Worm (Caenorhabditis elegans) whole organism, late embryonic: ENCODE measurements around the gene cyh-1.

Experiments
- K09A11.1 ChIP-seq: sonication (generic microtip); optimal IDR thresholded peaks from 2 replicates; lab custom pipeline; 2017; ENCODE audit warnings: antibody characterized with exemption, mild to moderate bottlenecking, missing genetic modification characterization, missing compliant biosample characterization; ENCODE audit not compliant: insufficient read depth
- Y22D7AL.16 ChIP-seq: sonication (generic microtip); optimal IDR thresholded peaks from 2 replicates; lab custom pipeline; 2016; ENCODE audit warnings: missing genetic modification characterization, missing compliant biosample characterization
- ahr-1 ChIP-seq: sonication (generic microtip); optimal IDR thresholded peaks from 2 replicates; lab custom pipeline; 2016; ENCODE audit warnings: missing genetic modification characterization, missing compliant biosample characterization
- ama-1 ChIP-seq: fragments of 150-350 bp; optimal IDR thresholded peaks from 2 replicates; lab custom pipeline; 2014
- ceh-14 ChIP-seq: sonication (generic microtip); optimal IDR thresholded peaks from 2 replicates; lab custom pipeline; 2016; ENCODE audit warnings: missing genotype, missing genetic modification characterization, missing compliant biosample characterization
- ceh-18 ChIP-seq: sonication (generic microtip); optimal IDR thresholded peaks from 2 replicates; lab custom pipeline; 2016; ENCODE audit warnings: missing genetic modification characterization, missing compliant biosample characterization
- ceh-19 ChIP-seq: fragments of 200-800 bp; sonication (Bioruptor generic); optimal IDR thresholded peaks from 2 replicates; lab custom pipeline; 2018; ENCODE audit warnings: mild to moderate bottlenecking, missing genetic modification characterization, missing compliant biosample characterization
- ceh-24 ChIP-seq: sonication (generic microtip); optimal IDR thresholded peaks from 2 replicates; lab custom pipeline; 2016; ENCODE audit warnings: mild to moderate bottlenecking, missing genetic modification characterization, missing compliant biosample characterization
- ceh-30 ChIP-seq: fragments of 150-350 bp; optimal IDR thresholded peaks from 2 replicates; lab custom pipeline; 2014; ENCODE audit warnings: missing biosample characterization, missing genetic modification characterization
- ceh-31 ChIP-seq: sonication (generic microtip); optimal IDR thresholded peaks from 2 replicates; lab custom pipeline; 2016; ENCODE audit warnings: missing genetic modification characterization, missing compliant biosample characterization
- ceh-34 ChIP-seq: sonication (generic microtip); optimal IDR thresholded peaks from 2 replicates; lab custom pipeline; 2016; ENCODE audit warnings: mild to moderate bottlenecking, missing genetic modification characterization, missing compliant biosample characterization
- ceh-45 ChIP-seq: fragments of 200-800 bp; sonication (Bioruptor generic); IDR thresholded peaks from 2 replicates; pipeline ENCODE4 v1.3.6; 2022; ENCODE audit warnings: missing genetic modification reagents, missing genetic modification characterization, missing compliant biosample characterization
- ceh-9 ChIP-seq: sonication (generic microtip); optimal IDR thresholded peaks from 2 replicates; lab custom pipeline; 2016; ENCODE audit warnings: mild to moderate bottlenecking, missing genetic modification characterization, inconsistent platforms, missing compliant biosample characterization
- che-1 ChIP-seq: sonication (generic microtip); optimal IDR thresholded peaks from 2 replicates; lab custom pipeline; 2016; ENCODE audit warnings: mild to moderate bottlenecking, missing genetic modification characterization, missing compliant biosample characterization
- elt-2 ChIP-seq: sonication (generic microtip); optimal IDR thresholded peaks from 2 replicates; lab custom pipeline; 2016; ENCODE audit warnings: missing genetic modification reagents, missing genetic modification characterization, missing compliant biosample characterization
- elt-4 ChIP-seq: sonication (generic microtip); optimal IDR thresholded peaks from 2 replicates; lab custom pipeline; 2016; ENCODE audit warnings: missing genetic modification characterization, missing compliant biosample characterization
- ets-4 ChIP-seq: sonication (generic microtip); optimal IDR thresholded peaks from 2 replicates; lab custom pipeline; 2016; ENCODE audit warnings: missing genetic modification characterization, missing compliant biosample characterization
- eyg-1 ChIP-seq: sonication (generic microtip); optimal IDR thresholded peaks from 2 replicates; lab custom pipeline; 2016; ENCODE audit warnings: missing genotype, missing genetic modification characterization, missing compliant biosample characterization
- fkh-6 ChIP-seq: sonication (generic microtip); optimal IDR thresholded peaks from 2 replicates; lab custom pipeline; 2016; ENCODE audit warnings: missing genetic modification characterization, missing compliant biosample characterization
- hlh-13 ChIP-seq: fragments of 200-800 bp; sonication (Bioruptor generic); optimal IDR thresholded peaks from 2 replicates; lab custom pipeline; 2018; ENCODE audit warnings: mild to moderate bottlenecking, missing genetic modification characterization, missing compliant biosample characterization
- lim-6 ChIP-seq: sonication (generic microtip); optimal IDR thresholded peaks from 2 replicates; lab custom pipeline; 2016; ENCODE audit warnings: missing genetic modification characterization, missing compliant biosample characterization
- lin-11 ChIP-seq: fragments of 200-800 bp; sonication (Bioruptor generic); optimal IDR thresholded peaks from 2 replicates; lab custom pipeline; 2018; ENCODE audit warnings: mild to moderate bottlenecking, missing genetic modification characterization, missing compliant biosample characterization
- nfya-1 ChIP-seq: sonication (generic microtip); optimal IDR thresholded peaks from 2 replicates; lab custom pipeline; 2017; ENCODE audit warnings: missing genetic modification characterization, mild to moderate bottlenecking, missing compliant biosample characterization, antibody characterized with exemption, moderate library complexity
- npax-4 ChIP-seq: sonication (generic microtip); optimal IDR thresholded peaks from 2 replicates; lab custom pipeline; 2016; ENCODE audit warnings: missing genetic modification characterization, missing compliant biosample characterization
- pag-3 ChIP-seq: sonication (generic microtip); optimal IDR thresholded peaks from 2 replicates; lab custom pipeline; 2016; ENCODE audit warnings: missing compliant biosample characterization, missing genetic modification characterization, borderline replicate concordance
- pat-9 ChIP-seq: fragments of 200-800 bp; sonication (Bioruptor generic); optimal IDR thresholded peaks from 2 replicates; lab custom pipeline; 2018; ENCODE audit warnings: mild to moderate bottlenecking, missing genetic modification characterization, moderate library complexity, missing compliant biosample characterization
- pha-2 ChIP-seq: sonication (generic microtip); optimal IDR thresholded peaks from 2 replicates; lab custom pipeline; 2017; ENCODE audit warnings: mild to moderate bottlenecking, missing genetic modification characterization, missing compliant biosample characterization
- pqm-1 ChIP-seq: sonication (generic microtip); optimal IDR thresholded peaks from 2 replicates; lab custom pipeline; 2016; ENCODE audit warnings: missing genetic modification characterization, missing compliant biosample characterization
- sdc-2 ChIP-seq: sonication (generic microtip); optimal IDR thresholded peaks from 2 replicates; lab custom pipeline; 2016; ENCODE audit warnings: missing genotype, missing genetic modification characterization, missing compliant biosample characterization
- sox-2 ChIP-seq: fragments of 200-800 bp; sonication (Bioruptor generic); IDR thresholded peaks from 2 replicates; pipeline ENCODE4 v1.3.6; 2022; ENCODE audit warnings: missing genetic modification reagents, missing genetic modification characterization, missing compliant biosample characterization
- tbx-2 ChIP-seq: sonication (generic microtip); optimal IDR thresholded peaks from 2 replicates; lab custom pipeline; 2016; ENCODE audit warnings: missing genetic modification characterization, missing compliant biosample characterization
- tbx-7 ChIP-seq: sonication (generic microtip); optimal IDR thresholded peaks from 2 replicates; lab custom pipeline; 2016; ENCODE audit warnings: missing genotype, missing genetic modification characterization, missing compliant biosample characterization
- unc-3 ChIP-seq, 2 experiments: fragments of 200-800 bp in 1 of 2; sonication (Bioruptor generic) in 1 of 2; sonication (generic microtip) in 1 of 2; conservative IDR thresholded peaks in 1 of 2; optimal IDR thresholded peaks in 1 of 2; 2 replicates each; pipeline versions ENCODE4 v1.3.6 to Lab custom; 2016 to 2022; ENCODE audit warnings: missing compliant biosample characterization in 2 of 2, missing genetic modification characterization in 2 of 2, missing genetic modification reagents in 1 of 2
- unc-42 ChIP-seq: sonication (generic microtip); optimal IDR thresholded peaks from 2 replicates; lab custom pipeline; 2016; ENCODE audit warnings: missing genotype, missing genetic modification characterization, missing compliant biosample characterization
- unc-55 ChIP-seq: sonication (generic microtip); optimal IDR thresholded peaks from 2 replicates; lab custom pipeline; 2017; ENCODE audit warnings: missing biosample characterization, missing genetic modification reagents, missing genetic modification characterization

The cyh-1 gene

ce11 chrII:3523547-3523946 is 18.7 kb downstream of the cyh-1 start:
- TF ChIP-seq tbx-2 (tag; lab: Kevin White, UChicago) (peak; percentile 18), ceh-18 (tag; lab: Kevin White, UChicago) (peak; percentile 41), nfya-1 (tag; lab: Kevin White, UChicago) (peak; percentile 50), ceh-34 (tag; lab: Kevin White, UChicago) (peak; percentile 81), unc-42 (tag; lab: Kevin White, UChicago) (peak; percentile 27), sox-2 (peak; percentile 41; the same call in 1 of the 2 replicates), ceh-31 (tag; lab: Kevin White, UChicago) (peak; percentile 13)

DNA sequence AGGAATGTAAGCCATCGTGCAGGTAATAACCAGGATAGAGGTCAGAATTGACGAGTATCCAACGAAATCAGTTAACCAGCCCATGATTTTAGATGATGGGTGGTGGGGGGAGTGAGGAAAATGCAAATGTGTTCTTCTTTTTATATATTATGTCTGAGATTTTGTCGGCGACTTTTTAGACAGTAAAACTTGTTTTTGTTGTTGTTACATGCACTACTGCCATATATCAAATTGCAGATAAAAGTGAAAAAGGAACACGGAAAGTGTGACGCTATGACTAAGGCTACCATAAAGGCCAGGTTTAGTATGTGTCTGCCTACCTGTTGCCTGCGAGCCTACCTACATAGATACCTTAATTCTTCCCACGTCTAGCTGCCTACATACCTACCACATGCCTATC is 19.3 kb downstream of the cyh-1 start, which contains the start of gene col-72:
Gene col-72, minus strand, starts transcription at position 101 of the 400 bp plus-strand sequence.
- TF ChIP-seq sdc-2 (tag; lab: Kevin White, UChicago) (no peak), pag-3 (tag; lab: Kevin White, UChicago) (no peak), ceh-24 (no peak), hlh-13 (no peak), ceh-14 (tag; lab: Kevin White, UChicago) (no peak), che-1 (no peak), pat-9 (tag; lab: Kevin White, UChicago) (no peak), elt-4 (tag; lab: Kevin White, UChicago) (no peak), tbx-7 (tag; lab: Kevin White, UChicago) (no peak), ets-4 (tag; lab: Kevin White, UChicago) (no peak), pqm-1 (tag; lab: Kevin White, UChicago) (no peak), unc-3 (GFP tag; conservative IDR thresholded peaks at IDR 0.05; lab: Robert Waterston, UW) (no peak), unc-3 (tag; optimal IDR thresholded peaks at IDR 0.05; lab: Kevin White, UChicago) (no peak), fkh-6 (tag; lab: Kevin White, UChicago) (no peak), ceh-45 (no peak), Y22D7AL.16 (no peak), ceh-9 (no peak)
- TF ChIP-seq, all 69 proteins: peak for 0

ce11 chrII:3527460-3527859 is 22.6 kb downstream of the cyh-1 start:
- TF ChIP-seq unc-55 (no peak), ceh-14 (tag; lab: Kevin White, UChicago) (peak; percentile 67), ahr-1 (tag; lab: Kevin White, UChicago) (no peak), eyg-1 (tag; lab: Kevin White, UChicago) (no peak), ceh-31 (tag; lab: Kevin White, UChicago) (no peak), che-1 (no peak), K09A11.1 (tag; lab: Kevin White, UChicago) (no peak), lim-6 (tag; lab: Kevin White, UChicago) (peak; percentile 17)

DNA sequence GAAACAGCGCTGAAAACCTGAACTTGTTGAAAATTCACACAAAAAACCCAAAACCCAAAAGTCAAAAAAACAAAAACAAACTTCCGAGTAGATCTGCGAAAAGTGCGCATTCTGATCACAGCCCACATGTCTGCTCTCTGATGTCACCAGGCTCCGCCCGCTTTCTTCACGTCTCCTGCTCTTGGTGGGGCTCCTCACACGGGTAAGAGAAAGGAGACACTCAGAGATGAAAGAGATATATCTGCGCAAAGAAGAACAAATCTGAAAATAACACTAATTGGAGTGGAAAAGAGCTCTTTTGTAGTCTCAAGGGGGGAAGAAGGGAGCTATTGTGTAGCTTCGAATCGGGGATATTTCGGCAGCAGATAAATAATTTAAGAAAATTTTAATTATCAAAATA is 23.4 kb downstream of the cyh-1 start, which contains the start of gene ncs-6:
Gene ncs-6, minus strand, starts transcription at position 261 of the 400 bp plus-strand sequence.
- TF ChIP-seq ceh-19 (GFP tag; lab: Kevin White, UChicago) (no peak), lin-11 (tag; lab: Kevin White, UChicago) (no peak), ama-1 (no peak), npax-4 (tag; lab: Kevin White, UChicago) (no peak), pha-2 (no peak), sdc-2 (tag; lab: Kevin White, UChicago) (no peak)
- TF ChIP-seq, all 69 proteins: peak for 0

DNA sequence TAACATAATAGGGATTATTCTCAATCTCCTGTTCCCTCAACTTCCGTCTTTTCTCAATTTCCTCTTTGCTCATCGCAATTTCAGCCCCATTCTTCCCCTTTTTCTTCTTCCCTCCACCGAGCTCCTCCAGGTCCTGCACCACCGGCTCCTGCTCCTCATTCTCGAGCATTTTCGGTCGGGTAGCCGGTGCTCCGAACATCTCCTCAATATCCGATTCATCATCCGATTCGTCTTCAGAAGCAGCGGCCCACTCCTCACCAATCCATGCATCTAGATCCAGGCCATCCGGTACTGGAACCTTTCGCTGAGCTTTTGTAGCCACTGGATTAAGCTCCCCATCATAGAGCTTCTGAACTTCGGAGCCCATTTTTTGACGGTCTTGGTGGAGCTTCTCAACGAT is 35.3 kb downstream of the cyh-1 start:
- TF ChIP-seq elt-2 (tag; lab: Kevin White, UChicago): no peak
- no peak for TF ChIP-seq ceh-30
- no peak for TF ChIP-seq ahr-1 (tag; lab: Kevin White, UChicago)
- TF ChIP-seq ceh-19 (GFP tag; lab: Kevin White, UChicago): no peak
